Worm (Caenorhabditis elegans): ENCODE results near the gene doxa-1.

The doxa-1 gene

ce11 chrIII:8573301-8573700 is 7.6 kb upstream of the doxa-1 start:
- no peak for TF ChIP-seq ztf-11 (tag; optimal IDR thresholded peaks at IDR 0.05)
- TF ChIP-seq skn-1 (tag; optimal IDR thresholded peaks at IDR 0.05) = no peak
- no peak for TF ChIP-seq aly-2 (tag; optimal IDR thresholded peaks at IDR 0.05)
- no peak for TF ChIP-seq alr-1 (tag; optimal IDR thresholded peaks at IDR 0.05)
- TF ChIP-seq sma-9 (GFP tag; optimal IDR thresholded peaks at IDR 0.05) = no peak
- TF ChIP-seq sma-9 (tag; optimal IDR thresholded peaks at IDR 0.05) = no peak
- TF ChIP-seq nhr-237 (tag; optimal IDR thresholded peaks at IDR 0.05) = no peak
- no peak for TF ChIP-seq dmd-4 (tag; optimal IDR thresholded peaks at IDR 0.05)
- TF ChIP-seq C34F6.9 (tag; optimal IDR thresholded peaks at IDR 0.05) = no peak
- TF ChIP-seq nhr-77 (tag; optimal IDR thresholded peaks at IDR 0.05) = no peak
- no peak for TF ChIP-seq nhr-25 (tag; optimal IDR thresholded peaks at IDR 0.05)
- TF ChIP-seq blmp-1 (tag; optimal IDR thresholded peaks at IDR 0.05; ENCODE audit: insufficient read depth) = no peak
- TF ChIP-seq elt-1 (tag; optimal IDR thresholded peaks at IDR 0.05) = no peak
- no peak for TF ChIP-seq ztf-4 (tag; optimal IDR thresholded peaks at IDR 0.05)
- no peak for TF ChIP-seq gmeb-1 (tag; optimal IDR thresholded peaks at IDR 0.05)
- TF ChIP-seq mab-5 (tag; optimal IDR thresholded peaks at IDR 0.05) = no peak
- TF ChIP-seq snpc-4 (tag; optimal IDR thresholded peaks at IDR 0.05) = no peak
- TF ChIP-seq nhr-10 (tag; optimal IDR thresholded peaks at IDR 0.05) = no peak
- TF ChIP-seq zag-1 (tag; optimal IDR thresholded peaks at IDR 0.05) = no peak
- no peak for TF ChIP-seq mdl-1 (tag; optimal IDR thresholded peaks at IDR 0.05)

ce11 chrIII:8573869-8574268 is 7.0 kb upstream of the doxa-1 start:
- no peak for TF ChIP-seq mbf-1 (tag; optimal IDR thresholded peaks at IDR 0.05)
- TF ChIP-seq sem-4 (tag; optimal IDR thresholded peaks at IDR 0.05) = no peak
- TF ChIP-seq fos-1 (tag; optimal IDR thresholded peaks at IDR 0.05) = no peak
- TF ChIP-seq ztf-4 (tag; optimal IDR thresholded peaks at IDR 0.05) = no peak
- no peak for TF ChIP-seq mdl-1 (tag; optimal IDR thresholded peaks at IDR 0.05)
- peak; percentile 35 for TF ChIP-seq elt-1 (tag; optimal IDR thresholded peaks at IDR 0.05)
- TF ChIP-seq nhr-129 (tag; optimal IDR thresholded peaks at IDR 0.05) = no peak
- TF ChIP-seq ZK546.5 (tag; optimal IDR thresholded peaks at IDR 0.05) = no peak
- TF ChIP-seq nhr-10 (tag; optimal IDR thresholded peaks at IDR 0.05) = no peak
- no peak for TF ChIP-seq lin-11 (tag; optimal IDR thresholded peaks at IDR 0.05)
- peak; percentile 68 for TF ChIP-seq blmp-1 (tag; optimal IDR thresholded peaks at IDR 0.05; ENCODE audit: insufficient read depth)

ce11 chrIII:8574299-8574698 is 6.6 kb upstream of the doxa-1 start:
- TF ChIP-seq nhr-21 (tag; optimal IDR thresholded peaks at IDR 0.05) (peak; percentile 34), nhr-12 (tag; optimal IDR thresholded peaks at IDR 0.05) (no peak), egl-27 (tag; optimal IDR thresholded peaks at IDR 0.05) (peak; percentile 15), R02D3.7 (tag; optimal IDR thresholded peaks at IDR 0.05) (no peak), C34F6.9 (tag; optimal IDR thresholded peaks at IDR 0.05) (no peak), lsy-2 (tag; optimal IDR thresholded peaks at IDR 0.05) (no peak)

ce11 chrIII:8575359-8576101 is 5.4 kb upstream of the doxa-1 start:
- TF ChIP-seq ceh-16 (tag; optimal IDR thresholded peaks at IDR 0.05) (peak; percentile 32), elt-1 (tag; optimal IDR thresholded peaks at IDR 0.05) (no peak), egl-27 (tag; optimal IDR thresholded peaks at IDR 0.05) (peak; percentile 34), ztf-1 (GFP tag; conservative IDR thresholded peaks at IDR 0.05) (no peak), nhr-25 (tag; optimal IDR thresholded peaks at IDR 0.05) (peak; percentile 47), fos-1 (tag; optimal IDR thresholded peaks at IDR 0.05) (no peak), snpc-4 (tag; optimal IDR thresholded peaks at IDR 0.05) (peak; percentile 84)

- peak; percentile 74 for TF ChIP-seq nhr-25 (tag; optimal IDR thresholded peaks at IDR 0.05)
- TF ChIP-seq sma-9 (GFP tag; optimal IDR thresholded peaks at IDR 0.05) = peak; percentile 7
- TF ChIP-seq sma-9 (tag; optimal IDR thresholded peaks at IDR 0.05) = no peak
- no peak for TF ChIP-seq aly-2 (tag; optimal IDR thresholded peaks at IDR 0.05)
- peak; percentile 22 for TF ChIP-seq egl-27 (tag; optimal IDR thresholded peaks at IDR 0.05)
- peak; percentile 2 for TF ChIP-seq nhr-6 (tag; optimal IDR thresholded peaks at IDR 0.05)
- peak; percentile 71 for TF ChIP-seq ceh-16 (tag; optimal IDR thresholded peaks at IDR 0.05)
- no peak for TF ChIP-seq C34F6.9 (tag; optimal IDR thresholded peaks at IDR 0.05)
Measured at ce11 chrIII:8577534-8577933, 3.4 kb upstream of the doxa-1 start.
